Fruit fly (Drosophila melanogaster) whole organism, embryonic: ENCODE results near the gene Nepl14.

Source experiments
- Asciz ChIP-seq: fragments of 200-800 bp; sonication (Bioruptor generic); optimal IDR thresholded peaks from 2 replicates; lab custom pipeline; 2017; ENCODE audit warnings: missing biosample characterization, mild to moderate bottlenecking, missing genetic modification characterization, missing genetic modification reagents
- Atf3 ChIP-seq: fragments of 200-800 bp; sonication (Bioruptor generic); optimal IDR thresholded peaks from 3 replicates; lab custom pipeline; 2016; ENCODE audit warnings: missing biosample characterization, missing genetic modification characterization
- B-H2 ChIP-seq: fragments of 200-800 bp; sonication (Bioruptor generic); optimal IDR thresholded peaks from 2 replicates; lab custom pipeline; 2018; ENCODE audit warnings: missing biosample characterization, mild to moderate bottlenecking, missing genetic modification characterization
- Bteb2 ChIP-seq: fragments of 200-800 bp; sonication (Bioruptor generic); optimal IDR thresholded peaks from 2 replicates; lab custom pipeline; 2016; ENCODE audit warnings: missing biosample characterization, missing genetic modification characterization
- C15 ChIP-seq: fragments of 200-800 bp; sonication (Bioruptor generic); IDR thresholded peaks from 3 replicates; pipeline ENCODE4 v1.3.6; 2022; ENCODE audit warnings: missing biosample characterization, missing genetic modification characterization
- CG10209 ChIP-seq: fragments of 200-800 bp; sonication (Bioruptor generic); optimal IDR thresholded peaks from 3 replicates; lab custom pipeline; 2017; ENCODE audit warnings: missing biosample characterization, mild to moderate bottlenecking, missing genetic modification characterization, missing genetic modification reagents
- CG11247 ChIP-seq: fragments of 200-800 bp; sonication (Bioruptor generic); IDR thresholded peaks from 2 replicates; pipeline ENCODE4 v1.3.6; 2022; ENCODE audit warnings: missing biosample characterization, missing genetic modification characterization
- CG16815 ChIP-seq: fragments of 200-800 bp; sonication (Bioruptor generic); optimal IDR thresholded peaks from 3 replicates; lab custom pipeline; 2017; ENCODE audit warnings: missing biosample characterization, mild to moderate bottlenecking, missing genetic modification characterization
- CG17568 ChIP-seq: fragments of 200-800 bp; sonication (Bioruptor generic); optimal IDR thresholded peaks from 2 replicates; lab custom pipeline; 2018; ENCODE audit warnings: missing biosample characterization, mild to moderate bottlenecking, missing genetic modification characterization, moderate library complexity
- CG17612 ChIP-seq: fragments of 200-800 bp; sonication (Bioruptor generic); IDR thresholded peaks from 2 replicates; pipeline ENCODE4 v1.3.6; 2022; ENCODE audit warnings: missing biosample characterization, missing genetic modification characterization
- CG1792 ChIP-seq: fragments of 200-800 bp; sonication (Bioruptor generic); optimal IDR thresholded peaks from 2 replicates; lab custom pipeline; 2016; ENCODE audit warnings: missing biosample characterization, missing genetic modification characterization
- CG18011 ChIP-seq: fragments of 200-800 bp; sonication (Bioruptor generic); optimal IDR thresholded peaks from 2 replicates; lab custom pipeline; 2017; ENCODE audit warnings: missing biosample characterization, missing genetic modification characterization, mild to moderate bottlenecking, moderate library complexity, missing genotype
- CG18262 ChIP-seq: fragments of 200-800 bp; optimal IDR thresholded peaks from 3 replicates; lab custom pipeline; 2019; ENCODE audit warnings: missing biosample characterization, mild to moderate bottlenecking, missing genetic modification characterization, moderate library complexity
- CG2120 ChIP-seq: fragments of 200-800 bp; sonication (Bioruptor generic); optimal IDR thresholded peaks from 3 replicates; lab custom pipeline; 2016; ENCODE audit warnings: missing biosample characterization, missing genetic modification characterization
- CG2875 ChIP-seq: fragments of 200-800 bp; sonication (Bioruptor generic); optimal IDR thresholded peaks from 2 replicates; lab custom pipeline; 2017; ENCODE audit warnings: missing biosample characterization, mild to moderate bottlenecking, missing genetic modification characterization, missing genetic modification reagents
- CG4707 ChIP-seq: fragments of 200-800 bp; sonication (Bioruptor generic); optimal IDR thresholded peaks from 2 replicates; lab custom pipeline; 2018; ENCODE audit warnings: missing biosample characterization, mild to moderate bottlenecking, missing genetic modification characterization, moderate library complexity
- CG4820 ChIP-seq: fragments of 200-800 bp; sonication (Bioruptor generic); optimal IDR thresholded peaks from 3 replicates; lab custom pipeline; 2016; ENCODE audit warnings: missing biosample characterization, missing genetic modification characterization
- CG5953 ChIP-seq: fragments of 200-800 bp; sonication (Bioruptor generic); IDR thresholded peaks from 2 replicates; pipeline ENCODE4 v1.3.6; 2022; ENCODE audit warnings: missing biosample characterization, missing genetic modification characterization
- CG6791 ChIP-seq: fragments of 200-800 bp; sonication (Bioruptor generic); IDR thresholded peaks from 3 replicates; pipeline ENCODE4 v1.3.6; 2022; ENCODE audit warnings: missing biosample characterization, missing genetic modification characterization; ENCODE audit not compliant: partially characterized antibody
- CG7271 ChIP-seq: fragments of 200-800 bp; sonication (Bioruptor generic); optimal IDR thresholded peaks from 2 replicates; lab custom pipeline; 2018; ENCODE audit warnings: missing biosample characterization, mild to moderate bottlenecking, missing genetic modification characterization, moderate library complexity
- CG7372 ChIP-seq: fragments of 200-800 bp; sonication (Bioruptor generic); IDR thresholded peaks from 2 replicates; pipeline ENCODE4 v1.3.6; 2022; ENCODE audit warnings: missing biosample characterization, missing genetic modification characterization
- CG7987 ChIP-seq: fragments of 200-800 bp; sonication (Bioruptor generic); optimal IDR thresholded peaks from 2 replicates; lab custom pipeline; 2018; ENCODE audit warnings: missing biosample characterization, mild to moderate bottlenecking, missing genetic modification characterization, moderate library complexity
- CG8281 ChIP-seq: fragments of 200-800 bp; sonication (Bioruptor generic); optimal IDR thresholded peaks from 2 replicates; lab custom pipeline; 2018; ENCODE audit warnings: missing biosample characterization, mild to moderate bottlenecking, missing genetic modification characterization, moderate library complexity
- Dip2 ChIP-seq: fragments of 200-800 bp; sonication (Bioruptor generic); IDR thresholded peaks from 2 replicates; pipeline ENCODE4 v1.3.6; 2022; ENCODE audit warnings: missing biosample characterization, missing genetic modification characterization
- ERR ChIP-seq: fragments of 200-800 bp; sonication (Bioruptor generic); optimal IDR thresholded peaks from 2 replicates; lab custom pipeline; 2016; ENCODE audit warnings: missing biosample characterization, missing genetic modification characterization
- Fer1 ChIP-seq: fragments of 200-800 bp; sonication (Bioruptor generic); optimal IDR thresholded peaks from 2 replicates; lab custom pipeline; 2017; ENCODE audit warnings: missing biosample characterization, mild to moderate bottlenecking, missing genetic modification characterization
- HmgD ChIP-seq: fragments of 200-800 bp; sonication (Bioruptor generic); optimal IDR thresholded peaks from 3 replicates; lab custom pipeline; 2016; ENCODE audit warnings: missing biosample characterization, missing genetic modification characterization
- Hsf ChIP-seq: fragments of 200-800 bp; sonication (Bioruptor generic); optimal IDR thresholded peaks from 3 replicates; lab custom pipeline; 2016; ENCODE audit warnings: missing biosample characterization, missing genetic modification characterization
- Lpt ChIP-seq: fragments of >200 bp; optimal IDR thresholded peaks from 2 replicates; lab custom pipeline; 2018; ENCODE audit warnings: missing biosample characterization, missing genetic modification characterization
- Optix ChIP-seq: fragments of 200-800 bp; sonication (Bioruptor generic); IDR thresholded peaks from 3 replicates; pipeline ENCODE4 v1.3.6; 2022; ENCODE audit warnings: missing biosample characterization, missing genetic modification characterization
- ab ChIP-seq: fragments of 200-800 bp; sonication (Bioruptor generic); optimal IDR thresholded peaks from 2 replicates; lab custom pipeline; 2016; ENCODE audit warnings: missing biosample characterization, missing genetic modification characterization
- bab2 ChIP-seq: fragments of 200-800 bp; sonication (Bioruptor generic); optimal IDR thresholded peaks from 2 replicates; lab custom pipeline; 2016; ENCODE audit warnings: missing biosample characterization, missing genetic modification characterization
- bbx ChIP-seq: fragments of 200-800 bp; sonication (Bioruptor generic); IDR thresholded peaks from 2 replicates; pipeline ENCODE4 v1.3.6; 2022; ENCODE audit warnings: missing biosample characterization, missing genetic modification characterization; ENCODE audit not compliant: partially characterized antibody
- chn ChIP-seq: fragments of 200-800 bp; sonication (Bioruptor generic); optimal IDR thresholded peaks from 2 replicates; lab custom pipeline; 2016; ENCODE audit warnings: missing biosample characterization, missing genetic modification characterization
- corto ChIP-seq: fragments of 200-800 bp; sonication (Bioruptor generic); optimal IDR thresholded peaks from 2 replicates; lab custom pipeline; 2016; ENCODE audit warnings: missing biosample characterization, mild to moderate bottlenecking, missing genetic modification characterization, moderate library complexity
- dysf ChIP-seq: fragments of 200-800 bp; sonication (Bioruptor generic); IDR thresholded peaks from 3 replicates; pipeline ENCODE4 v1.3.6; 2022; ENCODE audit warnings: missing biosample characterization, missing genetic modification characterization
- ems ChIP-seq: fragments of 200-800 bp; sonication (Bioruptor generic); optimal IDR thresholded peaks from 3 replicates; lab custom pipeline; 2016; ENCODE audit warnings: missing biosample characterization, missing genetic modification characterization
- gro ChIP-seq: fragments of 200-800 bp; sonication (Bioruptor generic); optimal IDR thresholded peaks from 2 replicates; lab custom pipeline; 2016; ENCODE audit warnings: missing biosample characterization, missing genetic modification characterization
- h ChIP-seq: fragments of >200 bp; optimal IDR thresholded peaks from 2 replicates; lab custom pipeline; 2017
- hb ChIP-seq: fragments of 200-800 bp; sonication (Bioruptor generic); IDR thresholded peaks from 3 replicates; pipeline ENCODE4 v1.3.6; 2022; ENCODE audit warnings: missing biosample characterization, missing genetic modification characterization; ENCODE audit not compliant: partially characterized antibody
- knrl ChIP-seq: fragments of 200-800 bp; sonication (Bioruptor generic); IDR thresholded peaks from 3 replicates; pipeline ENCODE4 v1.3.6; 2022; ENCODE audit warnings: missing biosample characterization, missing genetic modification characterization; ENCODE audit not compliant: partially characterized antibody
- p53 ChIP-seq: fragments of 200-800 bp; sonication (Bioruptor generic); optimal IDR thresholded peaks from 2 replicates; lab custom pipeline; 2016; ENCODE audit warnings: missing biosample characterization, missing genetic modification characterization
- sc ChIP-seq, 3 experiments: fragments of >200 bp in 2 of 3; fragments of 200-800 bp in 1 of 3; sonication (Bioruptor generic) in 1 of 3; optimal IDR thresholded peaks; 2 replicates in 2 of 3; 3 replicates in 1 of 3; lab custom pipeline; 2017; ENCODE audit warnings: mild to moderate bottlenecking in 1 of 3, missing biosample characterization in 1 of 3, missing genetic modification characterization in 1 of 3, missing genetic modification reagents in 1 of 3
- sna ChIP-seq: fragments of 200-800 bp; sonication (Bioruptor generic); IDR thresholded peaks from 2 replicates; pipeline ENCODE4 v1.3.6; 2022; ENCODE audit warnings: missing biosample characterization, missing genetic modification characterization; ENCODE audit not compliant: partially characterized antibody
- sug ChIP-seq: fragments of 200-800 bp; optimal IDR thresholded peaks from 2 replicates; lab custom pipeline; 2019; ENCODE audit warnings: missing biosample characterization, mild to moderate bottlenecking, missing genetic modification characterization, moderate library complexity
- trh ChIP-seq: fragments of 200-800 bp; sonication (Bioruptor generic); optimal IDR thresholded peaks from 2 replicates; lab custom pipeline; 2016; ENCODE audit warnings: missing biosample characterization, missing genetic modification characterization
- wor ChIP-seq: fragments of 200-800 bp; sonication (Bioruptor generic); IDR thresholded peaks from 2 replicates; pipeline ENCODE4 v1.3.6; 2022; ENCODE audit warnings: missing biosample characterization, missing genetic modification characterization
- zen ChIP-seq: fragments of 200-800 bp; sonication (Bioruptor generic); optimal IDR thresholded peaks from 3 replicates; lab custom pipeline; 2018; ENCODE audit warnings: missing biosample characterization, mild to moderate bottlenecking, missing genetic modification characterization, moderate library complexity
- zf30C ChIP-seq: fragments of 200-800 bp; sonication (Bioruptor generic); optimal IDR thresholded peaks from 3 replicates; lab custom pipeline; 2018; ENCODE audit warnings: missing biosample characterization, mild to moderate bottlenecking, missing genetic modification characterization

Nepl14 gene

DNA sequence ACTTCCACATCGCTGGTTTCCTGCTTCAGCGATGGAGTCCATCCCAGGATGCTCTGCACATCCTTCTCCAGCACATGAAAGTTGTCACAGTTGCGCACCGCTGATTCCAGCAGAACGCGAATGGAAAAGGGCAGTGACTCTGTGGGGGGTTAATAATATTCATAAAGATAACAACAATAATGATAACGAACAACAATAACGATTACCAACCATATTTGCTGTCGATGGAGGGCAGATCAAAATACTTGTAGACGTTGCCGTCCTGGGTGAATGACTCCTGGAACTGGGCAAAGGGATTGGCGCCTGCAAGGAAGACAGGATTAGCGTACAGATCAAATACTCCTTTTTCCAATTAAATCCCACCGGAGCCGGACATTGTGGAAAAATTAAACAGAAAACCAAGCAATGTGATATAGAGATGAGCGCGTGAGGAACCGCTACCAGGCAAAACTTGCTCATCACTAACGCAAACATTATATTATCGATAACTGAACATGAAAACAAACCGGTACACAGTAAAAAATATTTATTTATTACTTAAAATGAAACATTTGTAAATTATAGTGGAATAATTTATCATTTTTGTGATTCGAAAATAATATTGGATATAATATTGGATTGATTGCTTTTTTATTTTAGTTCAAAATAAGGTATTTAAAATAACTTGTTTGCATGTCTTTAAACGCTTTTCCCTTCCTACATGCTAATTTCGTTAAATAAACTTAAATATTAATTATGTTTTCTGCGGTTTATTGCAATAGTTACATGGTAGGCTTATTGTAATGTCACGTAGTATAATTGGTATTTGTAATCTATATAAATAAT, 39.1 kb downstream of the Nepl14 start, which contains the start of gene Irp-1A (continued):
- no peak for TF ChIP-seq Asciz
- no peak for TF ChIP-seq CG17568
- peak; percentile 54; the same call in 1 of the 3 replicates for TF ChIP-seq hb (GFP tag; lab: Robert Waterston, UW)
- peak; percentile 57 for TF ChIP-seq zen (tag; lab: Kevin White, UChicago)
- TF ChIP-seq ab (GFP tag; lab: Kevin White, UChicago): no peak
- peak; percentile 82 for TF ChIP-seq bbx
- TF ChIP-seq B-H2 (GFP tag; lab: Kevin White, UChicago): peak; percentile 53
- TF ChIP-seq ERR (GFP tag; lab: Kevin White, UChicago): no peak
- peak; percentile 100 for TF ChIP-seq sug (tag; lab: Kevin White, UChicago)
- no peak for TF ChIP-seq Bteb2
- no peak for TF ChIP-seq p53
- TF ChIP-seq Optix: no peak
- TF ChIP-seq CG5953 (GFP tag; lab: Robert Waterston, UW): no peak
- TF ChIP-seq CG7987 (GFP tag; lab: Kevin White, UChicago): no peak
- no peak for TF ChIP-seq CG4707 (GFP tag; lab: Kevin White, UChicago)
- peak; percentile 18 for TF ChIP-seq CG1792 (GFP tag; lab: Kevin White, UChicago)
- TF ChIP-seq C15 (GFP tag; lab: Robert Waterston, UW): no peak
- TF ChIP-seq ems (GFP tag; lab: Kevin White, UChicago): no peak
- TF ChIP-seq sna (GFP tag; lab: Robert Waterston, UW): peak; percentile 78
- TF ChIP-seq h: no peak
- TF ChIP-seq CG6791 (GFP tag; lab: Robert Waterston, UW): peak; percentile 79
- peak; percentile 85 for TF ChIP-seq CG18262 (tag; lab: Kevin White, UChicago)
- TF ChIP-seq chn: peak; percentile 14
- peak; percentile 76 for TF ChIP-seq Fer1 (GFP tag; lab: Kevin White, UChicago)
- 0 out of 2 replicates have a peak, but pooled peaks have one; percentile 22 for TF ChIP-seq CG17612
- no peak for TF ChIP-seq Atf3 (GFP tag; lab: Kevin White, UChicago)
- TF ChIP-seq CG7372 (GFP tag; lab: Robert Waterston, UW): peak; percentile 57; the same call in 1 of the 2 replicates
- TF ChIP-seq CG18011 (GFP tag; lab: Kevin White, UChicago): peak; percentile 16
- TF ChIP-seq sc (optimal IDR thresholded peaks at IDR 0.05; lab: Kevin White, UChicago): no peak
- TF ChIP-seq sc (GFP tag; optimal IDR thresholded peaks at IDR 0.05; lab: Kevin White, UChicago): no peak
- TF ChIP-seq CG8281 (tag; lab: Kevin White, UChicago): no peak
- TF ChIP-seq gro (GFP tag; lab: Kevin White, UChicago): peak; percentile 58
- TF ChIP-seq CG7271: peak; percentile 80
- TF ChIP-seq CG11247 (GFP tag; lab: Robert Waterston, UW): peak; percentile 73
- TF ChIP-seq wor (GFP tag; lab: Robert Waterston, UW): peak; percentile 48
- TF ChIP-seq Hsf: peak; percentile 49
- peak; percentile 3 for TF ChIP-seq bab2 (GFP tag; lab: Kevin White, UChicago)
- peak; percentile 72; the same call in 2 of the 3 replicates for TF ChIP-seq dysf (GFP tag; lab: Robert Waterston, UW)
- no peak for TF ChIP-seq corto (GFP tag; lab: Kevin White, UChicago)
- peak; percentile 78 for TF ChIP-seq CG2120 (GFP tag; lab: Kevin White, UChicago)
- peak; percentile 44 for TF ChIP-seq CG2875 (GFP tag; lab: Kevin White, UChicago)
- TF ChIP-seq Lpt (GFP tag; lab: Kevin White, UChicago): no peak
- no peak for TF ChIP-seq trh (GFP tag; lab: Kevin White, UChicago)
- no peak for TF ChIP-seq Dip2 (GFP tag; lab: Robert Waterston, UW)
- peak; percentile 71 for TF ChIP-seq CG10209
- TF ChIP-seq zf30C (GFP tag; lab: Kevin White, UChicago): peak; percentile 96
- peak; percentile 12 for TF ChIP-seq CG16815 (GFP tag; lab: Kevin White, UChicago)
- peak; percentile 2 for TF ChIP-seq CG4820 (GFP tag; lab: Kevin White, UChicago)
- peak; percentile 82 for TF ChIP-seq knrl (GFP tag; lab: Robert Waterston, UW)
- no peak for TF ChIP-seq HmgD
